Fruit fly (Drosophila melanogaster) whole organism: ENCODE measurements around the gene CG15043.

ENCODE experiments used
- CG8478 ChIP-seq: fragments of >200 bp; optimal IDR thresholded peaks from 2 replicates; lab custom pipeline; 2018; ENCODE audit warnings: inconsistent platforms
- Dll ChIP-seq: fragments of >200 bp; optimal IDR thresholded peaks from 2 replicates; lab custom pipeline; 2017
- EcR ChIP-seq, 2 experiments: fragments of >200 bp; optimal IDR thresholded peaks; 2 replicates each; lab custom pipeline; 2017; ENCODE audit warnings: missing biosample characterization in 2 of 2, missing genetic modification characterization in 2 of 2, missing genetic modification reagents in 2 of 2
- pan ChIP-seq: fragments of >200 bp; optimal IDR thresholded peaks from 2 replicates; lab custom pipeline; 2017
- psq ChIP-seq: fragments of >200 bp; optimal IDR thresholded peaks from 2 replicates; lab custom pipeline; 2017
- usp ChIP-seq: fragments of >200 bp; optimal IDR thresholded peaks from 2 replicates; lab custom pipeline; 2017; ENCODE audit warnings: missing biosample characterization, missing genetic modification characterization, mixed read lengths

DNA sequence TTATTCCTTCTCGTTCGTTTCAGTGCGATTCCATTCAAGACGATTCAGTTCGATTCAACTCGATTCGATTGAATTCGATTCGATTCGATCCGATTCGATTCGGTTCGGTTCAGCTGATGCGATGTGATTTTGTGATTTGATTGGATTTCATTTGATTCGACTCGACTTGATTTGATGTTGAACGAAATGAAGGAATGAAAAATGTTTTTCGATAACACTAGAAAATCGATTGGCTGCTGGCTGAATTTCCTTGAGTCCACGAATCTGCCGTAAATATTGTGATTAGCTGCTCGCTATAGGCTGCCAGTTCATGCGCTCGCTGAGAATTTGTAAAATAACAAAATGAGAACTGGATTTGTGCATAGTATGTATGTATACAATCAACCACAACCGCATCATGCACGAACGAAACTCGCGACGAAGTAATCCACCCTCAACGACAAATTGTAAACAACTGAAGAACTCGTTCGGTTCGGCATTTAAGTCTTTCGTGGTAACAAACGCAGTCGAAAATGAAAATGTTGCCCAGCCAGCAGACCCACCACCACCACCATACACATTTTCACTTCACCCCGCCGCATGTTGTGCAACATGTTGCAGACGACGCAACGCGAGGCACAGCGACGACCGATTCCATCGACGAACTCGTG, 11.1 kb upstream of the CG15043 start, which contains the start of gene Wnt5:
- TF ChIP-seq EcR (GFP tag; optimal IDR thresholded peaks at IDR 0.05; lab: Kevin White, UChicago): no peak
- no peak for TF ChIP-seq CG8478
- no peak for TF ChIP-seq pan (lab: Kevin White, UChicago)
- TF ChIP-seq Dll (lab: Kevin White, UChicago): no peak
- no peak for TF ChIP-seq psq (lab: Kevin White, UChicago)
- no peak for TF ChIP-seq usp (GFP tag; lab: Kevin White, UChicago)
